Worm (Caenorhabditis elegans) whole organism, young adult: ENCODE results near the gene vab-1.

Source experiments
- F37B4.10 ChIP-seq: fragments of 200-800 bp; sonication (Bioruptor generic); IDR thresholded peaks from 2 replicates; pipeline ENCODE4 v1.3.6; 2022; ENCODE audit warnings: missing genetic modification characterization, missing compliant biosample characterization
- F52B5.7 ChIP-seq: sonication (generic microtip); optimal IDR thresholded peaks from 2 replicates; lab custom pipeline; 2016; ENCODE audit warnings: mild to moderate bottlenecking, missing genetic modification characterization, missing compliant biosample characterization
- F57C9.4 ChIP-seq: sonication (generic microtip); optimal IDR thresholded peaks from 2 replicates; lab custom pipeline; 2017; ENCODE audit warnings: mild to moderate bottlenecking, missing genetic modification characterization, missing compliant biosample characterization
- K12H6.12 ChIP-seq: fragments of 200-800 bp; sonication (Bioruptor generic); optimal IDR thresholded peaks from 2 replicates; lab custom pipeline; 2018; ENCODE audit warnings: mild to moderate bottlenecking, missing genetic modification characterization, missing compliant biosample characterization
- T26A5.8 ChIP-seq: sonication (generic microtip); optimal IDR thresholded peaks from 2 replicates; lab custom pipeline; 2016; ENCODE audit warnings: missing genetic modification characterization, missing compliant biosample characterization
- cebp-1 ChIP-seq, 2 experiments: fragments of 200-800 bp in 1 of 2; sonication (Bioruptor generic) in 1 of 2; sonication (generic microtip) in 1 of 2; IDR thresholded peaks in 1 of 2; optimal IDR thresholded peaks in 1 of 2; 2 replicates each; pipeline versions ENCODE4 v1.3.6 to Lab custom; 2017 to 2022; ENCODE audit warnings: missing compliant biosample characterization in 2 of 2, missing genetic modification characterization in 2 of 2, mild to moderate bottlenecking in 1 of 2, missing genetic modification reagents in 1 of 2, moderate library complexity in 1 of 2
- chd-7 ChIP-seq: sonication (generic microtip); optimal IDR thresholded peaks from 2 replicates; lab custom pipeline; 2016; ENCODE audit warnings: mild to moderate bottlenecking, missing genetic modification characterization, moderate library complexity, missing compliant biosample characterization
- him-1 ChIP-seq: sonication (generic microtip); optimal IDR thresholded peaks from 2 replicates; lab custom pipeline; 2016; ENCODE audit warnings: missing genotype, missing genetic modification reagents, missing genetic modification characterization, missing compliant biosample characterization
- hmg-1.2 ChIP-seq: fragments of 200-800 bp; sonication (Bioruptor generic); IDR thresholded peaks from 2 replicates; pipeline ENCODE4 v1.3.6; 2022; ENCODE audit warnings: missing genetic modification reagents, missing genetic modification characterization, missing compliant biosample characterization
- hmg-20 ChIP-seq: fragments of 200-800 bp; sonication (Bioruptor generic); IDR thresholded peaks from 2 replicates; pipeline ENCODE4 v1.3.6; 2022; ENCODE audit warnings: missing genetic modification reagents, missing genetic modification characterization, missing compliant biosample characterization
- hsf-1 ChIP-seq: fragments of 200-800 bp; sonication (Bioruptor generic); IDR thresholded peaks from 2 replicates; pipeline ENCODE4 v1.3.6; 2022; ENCODE audit warnings: missing genetic modification reagents, missing genetic modification characterization, missing compliant biosample characterization
- let-526 ChIP-seq: fragments of 200-800 bp; sonication (Bioruptor generic); IDR thresholded peaks from 2 replicates; pipeline ENCODE4 v1.3.6; 2022; ENCODE audit warnings: missing genetic modification reagents, missing genetic modification characterization, missing compliant biosample characterization
- lir-1 ChIP-seq: fragments of 200-800 bp; sonication (Bioruptor generic); conservative IDR thresholded peaks from 2 replicates; pipeline ENCODE4 v1.3.6; 2022; ENCODE audit warnings: missing genetic modification reagents, missing genetic modification characterization, missing compliant biosample characterization
- lsl-1 ChIP-seq: fragments of 200-800 bp; sonication (Bioruptor generic); optimal IDR thresholded peaks from 2 replicates; lab custom pipeline; 2018; ENCODE audit warnings: mild to moderate bottlenecking, missing genetic modification characterization, moderate library complexity, missing compliant biosample characterization
- madf-3 ChIP-seq: fragments of 200-800 bp; sonication (Bioruptor generic); IDR thresholded peaks from 2 replicates; pipeline ENCODE4 v1.3.6; 2022; ENCODE audit warnings: missing genetic modification reagents, missing genetic modification characterization, missing compliant biosample characterization
- mcd-1 ChIP-seq: fragments of 200-800 bp; sonication (Bioruptor generic); IDR thresholded peaks from 2 replicates; pipeline ENCODE4 v1.3.6; 2022; ENCODE audit warnings: missing genetic modification reagents, missing genetic modification characterization, missing compliant biosample characterization
- rec-8 ChIP-seq, 2 experiments: sonication (generic microtip); optimal IDR thresholded peaks; 2 replicates each; lab custom pipeline; 2016; ENCODE audit warnings: mild to moderate bottlenecking in 2 of 2, missing genetic modification characterization in 2 of 2, missing genetic modification reagents in 2 of 2, missing genotype in 2 of 2, missing biosample characterization in 1 of 2, missing compliant biosample characterization in 1 of 2, moderate library complexity in 1 of 2
- rpc-1 ChIP-seq, 2 experiments: fragments of 150-350 bp in 1 of 2; sonication (generic microtip) in 1 of 2; optimal IDR thresholded peaks; 2 replicates each; lab custom pipeline; 2014 to 2018; ENCODE audit warnings: missing biosample characterization in 1 of 2, missing genetic modification characterization in 1 of 2, missing genetic modification reagents in 1 of 2, missing genotype in 1 of 2
- sdz-38 ChIP-seq: sonication (generic microtip); optimal IDR thresholded peaks from 2 replicates; lab custom pipeline; 2016; ENCODE audit warnings: missing genotype, missing genetic modification characterization, missing compliant biosample characterization
- snpc-4 ChIP-seq, 5 experiments: fragments of 150-350 bp in 1 of 5; sonication (generic microtip) in 4 of 5; optimal IDR thresholded peaks; 2 replicates each; lab custom pipeline; 2014 to 2018; ENCODE audit warnings: missing genetic modification characterization in 5 of 5, missing biosample characterization in 3 of 5, antibody characterized with exemption in 2 of 5, mild to moderate bottlenecking in 2 of 5, missing compliant biosample characterization in 2 of 5, missing genotype in 2 of 5, moderate library complexity in 2 of 5, missing genetic modification reagents in 1 of 5
- tbx-9 ChIP-seq: sonication (generic microtip); optimal IDR thresholded peaks from 2 replicates; lab custom pipeline; 2016; ENCODE audit warnings: borderline replicate concordance, missing genetic modification characterization, inconsistent platforms, missing compliant biosample characterization
- zfh-2 ChIP-seq: fragments of 200-800 bp; sonication (Bioruptor generic); conservative IDR thresholded peaks from 2 replicates; pipeline ENCODE4 v1.3.6; 2022; ENCODE audit warnings: missing genetic modification reagents, missing genetic modification characterization, missing compliant biosample characterization
- ztf-18 ChIP-seq: sonication (generic microtip); optimal IDR thresholded peaks from 2 replicates; lab custom pipeline; 2016; ENCODE audit warnings: missing genotype, mild to moderate bottlenecking, missing genetic modification characterization, missing compliant biosample characterization

Gene vab-1

DNA sequence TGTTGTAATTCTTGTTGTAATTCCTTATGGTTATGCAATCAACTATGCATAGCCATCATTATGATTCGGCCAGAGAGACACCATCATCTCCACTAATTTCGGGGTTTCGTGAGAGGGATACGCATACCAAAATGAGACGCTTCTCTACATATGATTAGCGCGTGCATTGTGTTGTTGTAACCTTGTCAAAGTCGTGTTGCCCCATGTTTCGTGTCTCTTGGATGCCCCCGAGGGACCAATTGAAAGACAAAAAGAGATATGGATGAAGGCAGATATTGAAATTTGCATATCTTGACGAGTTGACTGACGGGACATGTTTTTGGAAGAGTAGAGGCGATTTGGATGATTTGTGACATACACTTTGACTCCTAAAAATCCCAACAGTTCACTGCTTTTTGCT, 7.6 kb downstream of the vab-1 start:
- TF ChIP-seq snpc-4 (GFP tag; optimal IDR thresholded peaks at IDR 0.05; lab: Kevin White, UChicago), result no peak
- no peak for TF ChIP-seq snpc-4 (tag; optimal IDR thresholded peaks at IDR 0.05; lab: Kevin White, UChicago)
- TF ChIP-seq ztf-18 (tag; lab: Kevin White, UChicago), result no peak
- no peak for TF ChIP-seq let-526 (GFP tag; lab: Robert Waterston, UW)
- no peak for TF ChIP-seq chd-7 (tag; lab: Kevin White, UChicago)
- no peak for TF ChIP-seq hsf-1
- TF ChIP-seq tbx-9 (tag; lab: Kevin White, UChicago), result no peak
- TF ChIP-seq hmg-1.2 (GFP tag; lab: Robert Waterston, UW), result no peak

DNA sequence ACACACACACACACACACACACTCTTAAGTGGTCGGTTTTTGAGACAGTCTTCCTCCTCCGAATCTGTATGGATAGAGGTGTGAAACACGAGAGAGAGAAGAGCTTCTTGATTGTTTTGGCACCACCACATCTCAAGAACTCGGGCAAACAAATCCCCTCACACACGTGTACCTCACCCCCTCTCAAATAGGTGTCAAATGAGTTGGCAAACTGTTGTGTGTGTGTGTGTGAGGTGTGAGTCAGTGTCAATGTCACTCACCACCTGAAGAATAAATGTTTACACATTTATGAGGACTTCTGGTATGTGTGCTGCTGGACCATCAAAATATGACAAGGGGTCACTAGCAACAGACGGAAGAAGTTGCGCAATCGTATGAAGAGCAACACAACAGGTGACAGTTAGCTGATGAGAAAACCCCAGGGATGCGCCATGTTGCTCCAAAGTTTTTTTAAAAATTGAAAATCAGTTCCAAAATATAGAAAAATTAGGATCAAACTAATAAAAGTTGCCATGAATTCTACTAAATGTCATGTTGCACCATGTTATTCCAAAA, 8.2 kb downstream of the vab-1 start:
- no peak for TF ChIP-seq chd-7 (tag; lab: Kevin White, UChicago)
- TF ChIP-seq snpc-4 (GFP tag; optimal IDR thresholded peaks at IDR 0.05; lab: Kevin White, UChicago), result no peak
- no peak for TF ChIP-seq snpc-4 (tag; optimal IDR thresholded peaks at IDR 0.05; lab: Kevin White, UChicago)
- TF ChIP-seq lsl-1 (GFP tag; lab: Kevin White, UChicago), result no peak
- no peak for TF ChIP-seq rpc-1 (optimal IDR thresholded peaks at IDR 0.05; lab: Kevin White, UChicago)
- TF ChIP-seq rpc-1 (tag; optimal IDR thresholded peaks at IDR 0.05; lab: Kevin White, UChicago), result no peak
- TF ChIP-seq sdz-38 (tag; lab: Kevin White, UChicago), result no peak
- TF ChIP-seq F57C9.4 (tag; lab: Kevin White, UChicago), result no peak
- TF ChIP-seq K12H6.12 (tag; lab: Kevin White, UChicago), result no peak
- no peak for TF ChIP-seq him-1 (tag; lab: Kevin White, UChicago)

DNA sequence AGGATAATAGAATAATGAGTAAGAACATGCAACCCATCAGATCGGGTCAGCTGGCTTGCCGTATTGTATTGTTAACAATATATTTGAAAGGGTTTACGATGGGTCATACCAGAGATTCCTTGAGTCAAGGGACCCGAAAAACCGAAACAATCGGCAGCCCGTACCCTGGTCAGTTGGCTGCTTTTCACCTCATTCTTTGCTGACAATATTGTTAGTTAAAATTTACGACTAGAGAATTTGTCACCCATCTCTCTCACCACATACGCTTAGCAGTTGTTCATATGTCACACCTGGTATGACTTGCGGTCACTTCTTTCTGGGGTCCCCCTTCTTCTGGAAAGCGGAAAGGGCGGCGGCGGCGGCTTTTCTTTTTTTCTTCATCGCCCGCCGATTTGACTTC, 9.3 kb downstream of the vab-1 start:
- TF ChIP-seq cebp-1 (GFP tag; IDR thresholded peaks at IDR 0.05; lab: Robert Waterston, UW) (no peak), cebp-1 (tag; optimal IDR thresholded peaks at IDR 0.05; lab: Kevin White, UChicago) (no peak), lir-1 (GFP tag; lab: Robert Waterston, UW) (no peak), hmg-20 (GFP tag; lab: Robert Waterston, UW) (no peak), tbx-9 (tag; lab: Kevin White, UChicago) (no peak)

DNA sequence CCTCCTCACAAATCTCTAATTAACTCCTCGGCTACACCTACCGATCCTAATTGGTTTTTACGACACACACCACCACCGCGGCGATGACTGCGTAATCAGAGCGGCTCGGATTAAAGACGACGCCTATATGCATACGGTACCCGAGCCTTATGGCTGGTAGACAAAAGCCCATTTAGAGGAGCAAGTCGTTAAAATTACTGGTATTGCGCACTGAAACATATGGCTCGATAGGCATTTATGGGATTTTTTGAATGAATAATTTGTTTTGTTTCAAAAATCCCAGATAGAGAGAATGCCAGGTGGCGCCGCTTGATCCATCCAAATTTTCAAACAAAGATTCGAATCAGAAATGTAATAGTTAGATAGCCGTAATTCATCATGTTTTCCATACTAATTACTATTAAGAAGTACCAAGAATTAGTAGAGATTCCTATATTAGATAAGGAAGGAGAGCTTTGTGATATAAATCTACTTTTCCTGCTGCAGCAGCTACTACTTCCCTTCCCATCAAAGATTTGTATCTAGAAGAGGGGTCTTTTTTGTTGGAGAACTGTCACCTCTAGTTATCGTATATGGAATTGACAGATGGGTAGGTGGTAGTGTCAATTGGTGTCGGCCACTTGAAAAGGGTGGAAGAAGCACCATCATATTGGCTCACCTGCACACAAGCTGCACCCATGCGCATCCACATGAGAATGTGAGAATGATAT, 11.6 kb downstream of the vab-1 start:
- no peak for TF ChIP-seq T26A5.8 (tag; lab: Kevin White, UChicago)
- 0 out of 2 replicates have a peak, but pooled peaks have one; percentile 13 for TF ChIP-seq madf-3 (GFP tag; lab: Robert Waterston, UW)

DNA sequence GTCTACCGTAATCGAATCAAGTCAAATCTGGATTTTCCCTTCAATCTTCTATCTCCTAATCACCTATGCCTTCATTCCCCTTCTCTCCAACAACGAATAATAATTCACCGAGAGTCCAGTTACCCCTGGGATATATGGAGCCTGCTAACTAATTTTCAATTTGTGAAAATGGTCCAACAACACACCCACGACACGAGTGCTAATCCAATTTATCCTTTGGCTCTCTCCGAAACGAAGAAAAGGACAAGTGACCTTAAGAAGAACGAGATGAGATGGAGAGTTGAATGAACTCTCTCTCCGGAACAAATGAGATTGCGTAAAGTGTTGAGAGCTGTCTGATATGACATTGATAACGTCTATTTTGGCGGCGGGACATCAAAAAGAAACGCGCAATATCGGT, 12.5 kb downstream of the vab-1 start:
- TF ChIP-seq lsl-1 (GFP tag; lab: Kevin White, UChicago) (no peak), rec-8 (tag; optimal IDR thresholded peaks at IDR 0.05; lab: Kevin White, UChicago) (no peak), F37B4.10 (GFP tag; lab: Robert Waterston, UW) (no peak), mcd-1 (GFP tag; lab: Robert Waterston, UW) (no peak)

DNA sequence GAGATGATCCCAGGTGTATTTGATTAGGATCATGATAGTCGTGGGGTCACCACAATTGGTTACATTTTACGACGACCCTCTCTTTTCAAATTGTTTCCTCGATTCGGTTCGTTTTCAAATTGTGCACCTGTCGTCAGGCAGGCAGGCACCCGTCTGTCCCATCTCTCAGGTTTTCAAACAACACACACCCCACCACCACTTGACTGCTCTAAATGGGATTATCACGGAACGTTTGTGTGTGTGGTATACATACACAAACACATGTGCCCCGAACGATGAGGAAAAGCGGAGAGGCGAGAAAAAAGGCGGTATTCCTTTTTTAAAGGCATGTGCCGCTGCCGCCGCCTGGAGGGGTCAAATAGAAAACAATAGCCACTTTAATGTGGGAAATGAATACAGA, 13.5 kb downstream of the vab-1 start:
- TF ChIP-seq hsf-1 (0 out of 2 replicates have a peak, but pooled peaks have one; percentile 21), F57C9.4 (tag; lab: Kevin White, UChicago) (no peak)

DNA sequence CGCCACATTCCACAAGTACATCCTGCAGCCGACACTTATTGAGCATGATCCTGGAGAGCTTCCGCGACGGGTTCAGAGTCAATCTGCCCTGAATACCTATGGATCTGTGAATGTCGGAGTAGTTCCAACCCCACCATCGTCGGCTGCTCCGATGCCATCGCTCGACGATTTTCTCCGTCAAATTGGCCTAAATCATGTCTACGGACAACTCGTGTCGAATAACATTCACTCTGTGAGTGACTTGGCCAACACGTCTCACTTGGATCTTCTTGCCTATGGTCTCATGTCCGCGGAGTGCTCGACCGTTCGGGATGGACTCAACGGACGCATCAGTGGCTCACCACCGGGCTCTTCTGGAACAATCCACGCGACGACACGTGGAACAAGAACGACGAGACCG, 18.3 kb downstream of the vab-1 start:
- no peak for TF ChIP-seq sdz-38 (tag; lab: Kevin White, UChicago)
- TF ChIP-seq zfh-2 (GFP tag; lab: Robert Waterston, UW), result peak; percentile 57
- 0 out of 2 replicates have a peak, but pooled peaks have one; percentile 5 for TF ChIP-seq madf-3 (GFP tag; lab: Robert Waterston, UW)
- no peak for TF ChIP-seq F52B5.7 (tag; lab: Kevin White, UChicago)
- TF ChIP-seq hsf-1, result 0 out of 2 replicates have a peak, but pooled peaks have one; percentile 13
